Worm (Caenorhabditis elegans) whole organism, late embryonic: Measurements from ENCODE around the gene ifas-1.

Experiments used
- Y22D7AL.16 ChIP-seq: sonication (generic microtip); optimal IDR thresholded peaks from 2 replicates; lab custom pipeline; 2016; ENCODE audit warnings: missing genetic modification characterization, missing compliant biosample characterization
- ama-1 ChIP-seq: fragments of 150-350 bp; optimal IDR thresholded peaks from 2 replicates; lab custom pipeline; 2014
- ceh-22 ChIP-seq: sonication (generic microtip); optimal IDR thresholded peaks from 2 replicates; lab custom pipeline; 2017; ENCODE audit warnings: missing biosample characterization, missing genetic modification characterization
- dmd-4 ChIP-seq: sonication (generic microtip); optimal IDR thresholded peaks from 2 replicates; lab custom pipeline; 2016; ENCODE audit warnings: borderline replicate concordance, missing genetic modification characterization, missing compliant biosample characterization
- eyg-1 ChIP-seq: sonication (generic microtip); optimal IDR thresholded peaks from 2 replicates; lab custom pipeline; 2016; ENCODE audit warnings: missing genotype, missing genetic modification characterization, missing compliant biosample characterization
- lin-11 ChIP-seq: fragments of 200-800 bp; sonication (Bioruptor generic); optimal IDR thresholded peaks from 2 replicates; lab custom pipeline; 2018; ENCODE audit warnings: mild to moderate bottlenecking, missing genetic modification characterization, missing compliant biosample characterization
- madf-2 ChIP-seq: sonication (generic microtip); optimal IDR thresholded peaks from 2 replicates; lab custom pipeline; 2017; ENCODE audit warnings: missing genetic modification characterization, missing compliant biosample characterization
- pqm-1 ChIP-seq: sonication (generic microtip); optimal IDR thresholded peaks from 2 replicates; lab custom pipeline; 2016; ENCODE audit warnings: missing genetic modification characterization, missing compliant biosample characterization

ce11 chrII:3678978-3679377, 9.5 kb downstream of the ifas-1 start:
- TF ChIP-seq ama-1 (lab: Kevin White, UChicago): no peak
- TF ChIP-seq madf-2: no peak
- TF ChIP-seq dmd-4 (tag; lab: Kevin White, UChicago): no peak
- no peak for TF ChIP-seq ceh-22 (tag; lab: Kevin White, UChicago)
- no peak for TF ChIP-seq eyg-1 (tag; lab: Kevin White, UChicago)
- no peak for TF ChIP-seq Y22D7AL.16 (tag; lab: Kevin White, UChicago)
- no peak for TF ChIP-seq lin-11 (tag; lab: Kevin White, UChicago)
- no peak for TF ChIP-seq pqm-1
